Worm (Caenorhabditis elegans) whole organism, L4 larva: ENCODE data around the gene T23F11.11.
A peak's percentile ranks its signal among the peaks of the same experiment; 100 is the strongest.

Experiments
- F44E2.7 ChIP-seq: fragments of 200-800 bp; sonication (Bioruptor generic); IDR thresholded peaks from 2 replicates; pipeline ENCODE4 v2.1.2; 2022; ENCODE audit warnings: missing genetic modification characterization, missing compliant biosample characterization
- F49E8.2 ChIP-seq: sonication (generic microtip); optimal IDR thresholded peaks from 2 replicates; lab custom pipeline; 2016; ENCODE audit warnings: missing compliant biosample characterization, mild to moderate bottlenecking, missing genetic modification characterization, borderline replicate concordance
- Y75B8A.6 ChIP-seq: fragments of 200-800 bp; sonication (Bioruptor generic); IDR thresholded peaks from 2 replicates; pipeline ENCODE4 v1.3.6; 2022; ENCODE audit warnings: missing genetic modification reagents, missing genetic modification characterization, missing compliant biosample characterization
- aha-1 ChIP-seq: fragments of 150-350 bp; peaks from one replicate; lab custom pipeline; 2014; ENCODE audit warnings: missing biosample characterization, missing genetic modification characterization
- aly-2 ChIP-seq: sonication (generic microtip); optimal IDR thresholded peaks from 2 replicates; lab custom pipeline; 2018; ENCODE audit warnings: missing biosample characterization, missing genetic modification characterization
- ceh-20 ChIP-seq: fragments of 200-800 bp; sonication (Bioruptor generic); IDR thresholded peaks from 2 replicates; pipeline ENCODE4 v1.3.6; 2022; ENCODE audit warnings: missing genetic modification reagents, missing genetic modification characterization, missing compliant biosample characterization
- ceh-82 ChIP-seq: sonication (generic microtip); optimal IDR thresholded peaks from 2 replicates; lab custom pipeline; 2017; ENCODE audit warnings: missing biosample characterization, missing genetic modification characterization
- ctbp-1 ChIP-seq: fragments of 200-800 bp; sonication (Bioruptor generic); IDR thresholded peaks from 2 replicates; pipeline ENCODE4 v1.3.6; 2022; ENCODE audit warnings: missing genetic modification reagents, missing genetic modification characterization, missing compliant biosample characterization
- daf-16 ChIP-seq, 3 experiments: sonication (generic microtip); optimal IDR thresholded peaks; 2 replicates each; lab custom pipeline; 2016 to 2017; ENCODE audit warnings: missing genetic modification characterization in 3 of 3, missing genetic modification reagents in 3 of 3, mild to moderate bottlenecking in 2 of 3, missing compliant biosample characterization in 2 of 3, missing biosample characterization in 1 of 3, moderate library complexity in 1 of 3
- dpl-1 ChIP-seq: fragments of 150-350 bp; optimal IDR thresholded peaks from 2 replicates; lab custom pipeline; 2014; ENCODE audit warnings: missing biosample characterization, missing genetic modification reagents, missing genetic modification characterization
- duxl-1 ChIP-seq: sonication (generic microtip); optimal IDR thresholded peaks from 2 replicates; lab custom pipeline; 2016; ENCODE audit warnings: mild to moderate bottlenecking, missing genetic modification characterization, moderate library complexity, missing compliant biosample characterization; ENCODE audit not compliant: poor library complexity
- fkh-10 ChIP-seq: fragments of 150-350 bp; optimal IDR thresholded peaks from 2 replicates; lab custom pipeline; 2014; ENCODE audit warnings: missing biosample characterization, missing genetic modification reagents, missing genetic modification characterization
- hif-1 ChIP-seq, 2 experiments: sonication (generic microtip); optimal IDR thresholded peaks; 2 replicates each; lab custom pipeline; 2016 to 2017; ENCODE audit warnings: missing compliant biosample characterization in 2 of 2, missing genetic modification characterization in 2 of 2, missing genetic modification reagents in 2 of 2, missing genotype in 2 of 2, mild to moderate bottlenecking in 1 of 2
- jun-1 ChIP-seq: fragments of 150-350 bp; optimal IDR thresholded peaks from 2 replicates; lab custom pipeline; 2014; ENCODE audit warnings: missing biosample characterization, missing genetic modification reagents, missing genetic modification characterization
- lin-1 ChIP-seq: fragments of 200-800 bp; sonication (Bioruptor generic); IDR thresholded peaks from 2 replicates; pipeline ENCODE4 v1.3.6; 2022; ENCODE audit warnings: missing genetic modification reagents, missing genetic modification characterization, missing compliant biosample characterization
- lin-38 ChIP-seq: fragments of 200-800 bp; sonication (Bioruptor generic); IDR thresholded peaks from 2 replicates; pipeline ENCODE4 v1.3.6; 2022; ENCODE audit warnings: missing genetic modification reagents, missing genetic modification characterization, missing compliant biosample characterization
- lsy-2 ChIP-seq, 2 experiments: fragments of 150-350 bp in 1 of 2; sonication (generic microtip) in 1 of 2; optimal IDR thresholded peaks; 2 replicates each; lab custom pipeline; 2014 to 2017; ENCODE audit warnings: missing biosample characterization in 2 of 2, missing genetic modification characterization in 2 of 2
- madf-9 ChIP-seq: fragments of 200-800 bp; sonication (Bioruptor generic); conservative IDR thresholded peaks from 2 replicates; pipeline ENCODE4 v1.3.6; 2022; ENCODE audit warnings: missing genetic modification reagents, missing genetic modification characterization, missing compliant biosample characterization
- mdt-29 ChIP-seq: fragments of 200-800 bp; sonication (Bioruptor generic); IDR thresholded peaks from 2 replicates; pipeline ENCODE4 v1.3.6; 2022; ENCODE audit warnings: missing genetic modification reagents, missing genetic modification characterization, missing compliant biosample characterization
- mes-2 ChIP-seq: sonication (generic microtip); optimal IDR thresholded peaks from 2 replicates; lab custom pipeline; 2016; ENCODE audit warnings: missing genotype, mild to moderate bottlenecking, missing genetic modification characterization, missing compliant biosample characterization; ENCODE audit not compliant: poor library complexity, severe bottlenecking
- mxl-2 ChIP-seq: fragments of 200-800 bp; sonication (Bioruptor generic); conservative IDR thresholded peaks from 2 replicates; pipeline ENCODE4 v1.3.6; 2022; ENCODE audit warnings: missing genetic modification reagents, missing genetic modification characterization, missing compliant biosample characterization
- mxl-3 ChIP-seq: fragments of 200-800 bp; sonication (Bioruptor generic); optimal IDR thresholded peaks from 2 replicates; lab custom pipeline; 2018; ENCODE audit warnings: mild to moderate bottlenecking, missing genetic modification characterization, missing compliant biosample characterization
- nhr-102 ChIP-seq: sonication (generic microtip); optimal IDR thresholded peaks from 2 replicates; lab custom pipeline; 2016; ENCODE audit warnings: mild to moderate bottlenecking, missing genetic modification characterization, moderate library complexity, missing compliant biosample characterization
- nhr-28 ChIP-seq: fragments of 150-350 bp; optimal IDR thresholded peaks from 2 replicates; lab custom pipeline; 2014; ENCODE audit warnings: missing biosample characterization, missing genetic modification characterization
- nhr-41 ChIP-seq: fragments of 200-800 bp; sonication (Bioruptor generic); IDR thresholded peaks from 2 replicates; pipeline ENCODE4 v1.3.6; 2022; ENCODE audit warnings: missing genetic modification reagents, missing genetic modification characterization, missing compliant biosample characterization
- nhr-42 ChIP-seq: fragments of 200-800 bp; sonication (Bioruptor generic); IDR thresholded peaks from 2 replicates; pipeline ENCODE4 v1.3.6; 2022; ENCODE audit warnings: missing genetic modification characterization, missing compliant biosample characterization
- nhr-48 ChIP-seq: sonication (generic microtip); optimal IDR thresholded peaks from 2 replicates; lab custom pipeline; 2016; ENCODE audit warnings: mild to moderate bottlenecking, missing genetic modification characterization, missing compliant biosample characterization
- nhr-76 ChIP-seq: fragments of 150-350 bp; optimal IDR thresholded peaks from 2 replicates; lab custom pipeline; 2014; ENCODE audit warnings: missing biosample characterization, missing genetic modification characterization
- sdz-12 ChIP-seq: fragments of 200-800 bp; sonication (Bioruptor generic); optimal IDR thresholded peaks from 2 replicates; lab custom pipeline; 2018; ENCODE audit warnings: mild to moderate bottlenecking, missing genetic modification characterization, missing compliant biosample characterization
- snpc-4 ChIP-seq: fragments of 150-350 bp; optimal IDR thresholded peaks from 2 replicates; lab custom pipeline; 2014; ENCODE audit warnings: missing biosample characterization, missing genetic modification characterization
- spr-1 ChIP-seq: sonication (generic microtip); optimal IDR thresholded peaks from 2 replicates; lab custom pipeline; 2016; ENCODE audit warnings: mild to moderate bottlenecking, missing genetic modification characterization, missing compliant biosample characterization
- tag-97 ChIP-seq: fragments of 200-800 bp; sonication (Bioruptor generic); IDR thresholded peaks from 2 replicates; pipeline ENCODE4 v1.3.6; 2022; ENCODE audit warnings: missing genetic modification characterization, missing compliant biosample characterization
- tra-1 ChIP-seq: fragments of 200-800 bp; sonication (Bioruptor generic); IDR thresholded peaks from 2 replicates; pipeline ENCODE4 v1.3.6; 2022; ENCODE audit warnings: missing genetic modification reagents, missing genetic modification characterization, missing compliant biosample characterization
- unc-62 ChIP-seq, 3 experiments: fragments of 150-350 bp in 1 of 3; sonication (generic microtip); optimal IDR thresholded peaks in 2 of 3; peaks in 1 of 3; 1 replicate in 1 of 3; 2 replicates in 2 of 3; lab custom pipeline; 2014 to 2017; ENCODE audit warnings: missing biosample characterization in 3 of 3, missing genetic modification characterization in 3 of 3, missing genetic modification reagents in 3 of 3, missing genotype in 1 of 3
- zfp-2 ChIP-seq: sonication (generic microtip); optimal IDR thresholded peaks from 2 replicates; lab custom pipeline; 2016; ENCODE audit warnings: mild to moderate bottlenecking, missing genetic modification characterization, missing compliant biosample characterization
- ztf-7 ChIP-seq: fragments of 150-350 bp; optimal IDR thresholded peaks from 2 replicates; lab custom pipeline; 2014; ENCODE audit warnings: missing biosample characterization, missing genetic modification characterization

Gene T23F11.11

ce11 chrIII:4705207-4705606 lies 33.8 kb upstream of the T23F11.11 start, which contains the start of gene pgap-2:
pgap-2 (plus strand) TSS chrIII:4705507.
- TF ChIP-seq unc-62 (GFP tag; optimal IDR thresholded peaks at IDR 0.05 in 1 of 2; lab: Kevin White, UChicago) (peak in 1 of 2 experiments; percentile 5), unc-62 (tag; optimal IDR thresholded peaks at IDR 0.05; lab: Kevin White, UChicago) (no peak), spr-1 (tag; lab: Kevin White, UChicago) (no peak)

ce11 chrIII:4703932-4704454 lies 32.6 kb upstream of the T23F11.11 start, which contains the start of the genes clp-2 and mrpl-16:
clp-2 (minus strand) TSS chrIII:4704025.
mrpl-16 (plus strand) TSS chrIII:4704404.
- TF ChIP-seq duxl-1 (tag; lab: Kevin White, UChicago), result no peak
- TF ChIP-seq ztf-7 (tag; lab: Kevin White, UChicago), result no peak
- TF ChIP-seq dpl-1 (GFP tag; lab: Kevin White, UChicago), result peak; percentile 22
- no peak for TF ChIP-seq hif-1 (tag; optimal IDR thresholded peaks at IDR 0.05; lab: Kevin White, UChicago)
- TF ChIP-seq madf-9 (GFP tag; lab: Robert Waterston, UW), result no peak
- no peak for TF ChIP-seq daf-16 (GFP tag; optimal IDR thresholded peaks at IDR 0.05; lab: Kevin White, UChicago)
- no peak for TF ChIP-seq daf-16 (tag; optimal IDR thresholded peaks at IDR 0.05; lab: Kevin White, UChicago)
- no peak for TF ChIP-seq ceh-82
- no peak for TF ChIP-seq ceh-20 (GFP tag; lab: Robert Waterston, UW)
- no peak for TF ChIP-seq tra-1 (GFP tag; lab: Robert Waterston, UW)
- no peak for TF ChIP-seq zfp-2 (tag; lab: Kevin White, UChicago)
- peak; percentile 2 for TF ChIP-seq nhr-28 (tag; lab: Kevin White, UChicago)
- no peak for TF ChIP-seq snpc-4 (tag; lab: Kevin White, UChicago)
- no peak for TF ChIP-seq jun-1
- TF ChIP-seq mdt-29 (GFP tag; lab: Robert Waterston, UW), result no peak
- no peak for TF ChIP-seq tag-97 (GFP tag; lab: Robert Waterston, UW)
- no peak for TF ChIP-seq F44E2.7 (GFP tag; lab: Robert Waterston, UW)
- TF ChIP-seq ctbp-1 (GFP tag; lab: Robert Waterston, UW), result no peak
- no peak for TF ChIP-seq nhr-102 (tag; lab: Kevin White, UChicago)
- no peak for TF ChIP-seq F49E8.2
- TF ChIP-seq Y75B8A.6 (GFP tag; lab: Robert Waterston, UW), result no peak
- TF ChIP-seq mxl-2 (GFP tag; lab: Robert Waterston, UW), result no peak
- TF ChIP-seq aly-2 (tag; lab: Kevin White, UChicago), result no peak
- no peak for TF ChIP-seq nhr-48 (tag; lab: Kevin White, UChicago)
- TF ChIP-seq lin-38 (GFP tag; lab: Robert Waterston, UW), result peak; percentile 82
- no peak for TF ChIP-seq fkh-10
- peak; percentile 33 for TF ChIP-seq aha-1
- TF ChIP-seq nhr-42 (GFP tag; lab: Robert Waterston, UW), result no peak
- TF ChIP-seq spr-1 (tag; lab: Kevin White, UChicago), result no peak
- TF ChIP-seq nhr-76 (tag; lab: Kevin White, UChicago), result no peak
- TF ChIP-seq lin-1 (GFP tag; lab: Robert Waterston, UW), result no peak
- peak in 1 of 2 experiments; percentile 55 for TF ChIP-seq lsy-2 (tag; optimal IDR thresholded peaks at IDR 0.05; lab: Kevin White, UChicago)
- TF ChIP-seq nhr-41 (GFP tag; lab: Robert Waterston, UW), result no peak
- TF ChIP-seq mes-2 (tag; lab: Kevin White, UChicago), result peak; percentile 72
- TF ChIP-seq, all 104 proteins: peak for 6

ce11 chrIII:4699922-4700321 lies 28.5 kb upstream of the T23F11.11 start, which contains the start of gene sel-13:
sel-13 (minus strand) TSS chrIII:4700224.
- TF ChIP-seq aha-1, result peak; percentile 93
- no peak for TF ChIP-seq sdz-12 (GFP tag; lab: Kevin White, UChicago)
- no peak for TF ChIP-seq mxl-3 (GFP tag; lab: Kevin White, UChicago)
